Worm (Caenorhabditis elegans) whole organism, mixed stage, embryonic: ENCODE measurements around the gene C56G2.5.

Source experiments
- bed-3 ChIP-seq: fragments of 200-800 bp; sonication (Bioruptor generic); optimal IDR thresholded peaks from 3 replicates; lab custom pipeline; 2018; ENCODE audit warnings: mild to moderate bottlenecking, missing genetic modification characterization, moderate library complexity, missing compliant biosample characterization
- elt-3 ChIP-seq: fragments of 150-350 bp; optimal IDR thresholded peaks from 2 replicates; lab custom pipeline; 2014; ENCODE audit warnings: missing biosample characterization, missing genetic modification characterization
- lin-32 ChIP-seq: fragments of 200-800 bp; sonication (Bioruptor generic); optimal IDR thresholded peaks from 2 replicates; lab custom pipeline; 2018; ENCODE audit warnings: mild to moderate bottlenecking, missing genetic modification characterization, missing compliant biosample characterization
- sptf-1 ChIP-seq: sonication (generic microtip); optimal IDR thresholded peaks from 2 replicates; lab custom pipeline; 2017; ENCODE audit warnings: mild to moderate bottlenecking, missing genetic modification characterization, moderate library complexity, missing compliant biosample characterization
- unc-39 ChIP-seq: fragments of 150-350 bp; optimal IDR thresholded peaks from 2 replicates; lab custom pipeline; 2014; ENCODE audit warnings: missing biosample characterization, missing genetic modification characterization
- unc-62 ChIP-seq: fragments of 150-350 bp; optimal IDR thresholded peaks from 2 replicates; lab custom pipeline; 2014; ENCODE audit warnings: missing biosample characterization, missing genetic modification reagents, missing genetic modification characterization

Gene C56G2.5

ce11 chrIII:6272868-6273267 is 51.2 kb downstream of the C56G2.5 start, which contains the start of gene C18F10.2:
TSS of gene C18F10.2 (plus strand) at chrIII:6273168.
- no peak for TF ChIP-seq sptf-1
- TF ChIP-seq unc-39, result no peak
- no peak for TF ChIP-seq bed-3
- no peak for TF ChIP-seq lin-32 (GFP tag; lab: Kevin White, UChicago)
- no peak for TF ChIP-seq elt-3 (tag; lab: Kevin White, UChicago)
- no peak for TF ChIP-seq unc-62
